Worm (Caenorhabditis elegans): ENCODE data around the gene txdc-9.

txdc-9 gene

ce11 chrIII:6453665-6454064 lies 21.7 kb downstream of the txdc-9 start:
- TF ChIP-seq ekl-4 (GFP tag; IDR thresholded peaks at IDR 0.05) (no peak), F37B4.10 (GFP tag; IDR thresholded peaks at IDR 0.05) (no peak), nhr-80 (tag; optimal IDR thresholded peaks at IDR 0.05) (peak; percentile 82), F52B5.7 (tag; optimal IDR thresholded peaks at IDR 0.05) (no peak), nhr-179 (tag; optimal IDR thresholded peaks at IDR 0.05) (no peak), F57C9.4 (tag; optimal IDR thresholded peaks at IDR 0.05) (no peak), F55B11.4 (tag; optimal IDR thresholded peaks at IDR 0.05; ENCODE audit: borderline replicate concordance, insufficient read depth) (no peak), B0035.1 (tag; optimal IDR thresholded peaks at IDR 0.05) (no peak), dpl-1 (GFP tag; optimal IDR thresholded peaks at IDR 0.05) (peak; percentile 49), ceh-58 (GFP tag; IDR thresholded peaks at IDR 0.05) (no peak), hrde-1 (tag; optimal IDR thresholded peaks at IDR 0.05; ENCODE audit: borderline replicate concordance) (no peak), snpc-1.3 (tag; optimal IDR thresholded peaks at IDR 0.05; ENCODE audit: insufficient read depth) (peak; percentile 28), bed-1 (GFP tag; IDR thresholded peaks at IDR 0.05) (no peak), ztf-28 (GFP tag; IDR thresholded peaks at IDR 0.05) (no peak), rec-8 (tag; optimal IDR thresholded peaks at IDR 0.05) (no peak), aptf-3 (GFP tag; IDR thresholded peaks at IDR 0.05) (no peak), snpc-4 (GFP tag; optimal IDR thresholded peaks at IDR 0.05) (peak; percentile 48), snpc-4 (tag; optimal IDR thresholded peaks at IDR 0.05) (peak; percentile 14 to 62 (median 31)), F10E7.11 (tag; optimal IDR thresholded peaks at IDR 0.05) (no peak), egl-18 (GFP tag; IDR thresholded peaks at IDR 0.05) (no peak), sea-2 (GFP tag; IDR thresholded peaks at IDR 0.05) (no peak), C17E4.6 (GFP tag; IDR thresholded peaks at IDR 0.05) (no peak), let-526 (GFP tag; IDR thresholded peaks at IDR 0.05) (no peak), athp-1 (tag; optimal IDR thresholded peaks at IDR 0.05) (no peak), attf-6 (GFP tag; IDR thresholded peaks at IDR 0.05) (peak; percentile 21; the same call in 1 of the 2 replicates), hmg-1.2 (GFP tag; IDR thresholded peaks at IDR 0.05) (peak; percentile 68; the same call in 1 of the 2 replicates), efl-1 (GFP tag; optimal IDR thresholded peaks at IDR 0.05) (peak; percentile 46), nhr-120 (GFP tag; IDR thresholded peaks at IDR 0.05) (no peak), ZK185.1 (tag; optimal IDR thresholded peaks at IDR 0.05; ENCODE audit: poor library complexity, severe bottlenecking) (peak; percentile 75), cebp-1 (GFP tag; IDR thresholded peaks at IDR 0.05) (no peak), cebp-1 (tag; optimal IDR thresholded peaks at IDR 0.05) (peak; percentile 81), ztf-25 (GFP tag; IDR thresholded peaks at IDR 0.05) (no peak), hlh-26 (GFP tag; conservative IDR thresholded peaks at IDR 0.05) (no peak), T26A5.8 (tag; optimal IDR thresholded peaks at IDR 0.05) (no peak), sdz-38 (tag; optimal IDR thresholded peaks at IDR 0.05) (no peak), B0261.1 (tag; optimal IDR thresholded peaks at IDR 0.05) (no peak), ama-1 (optimal IDR thresholded peaks at IDR 0.05) (no peak), ama-1 (GFP tag; optimal IDR thresholded peaks at IDR 0.05) (no peak), snpc-1.1 (tag; optimal IDR thresholded peaks at IDR 0.05; ENCODE audit: insufficient read depth) (no peak), cebp-2 (GFP tag; IDR thresholded peaks at IDR 0.05) (no peak), xnd-1 (tag; optimal IDR thresholded peaks at IDR 0.05) (no peak), tlf-1 (GFP tag; optimal IDR thresholded peaks at IDR 0.05) (peak; percentile 36), Y67H2A.10 (GFP tag; conservative IDR thresholded peaks at IDR 0.05) (0 out of 2 replicates have a peak, but pooled peaks have one; percentile 43), madf-3 (GFP tag; IDR thresholded peaks at IDR 0.05) (0 out of 2 replicates have a peak, but pooled peaks have one; percentile 39), ztf-3 (GFP tag; optimal IDR thresholded peaks at IDR 0.05) (no peak), aptf-2 (GFP tag; conservative IDR thresholded peaks at IDR 0.05) (no peak), nfya-1 (tag; optimal IDR thresholded peaks at IDR 0.05; ENCODE audit: borderline replicate concordance, insufficient read depth) (no peak), let-607 (tag; optimal IDR thresholded peaks at IDR 0.05) (no peak), dox-1 (GFP tag; IDR thresholded peaks at IDR 0.05) (peak; percentile 91)
